Worm (Caenorhabditis elegans) whole organism, L3 larva: ENCODE data around the gene sru-45.

Experiments used
- R02D3.7 ChIP-seq: fragments of 150-350 bp; optimal IDR thresholded peaks from 2 replicates; lab custom pipeline; 2014; ENCODE audit warnings: missing biosample characterization, missing genetic modification characterization
- ZK546.5 ChIP-seq: sonication (generic microtip); optimal IDR thresholded peaks from 2 replicates; lab custom pipeline; 2017; ENCODE audit warnings: missing biosample characterization, missing genetic modification characterization
- ama-1 ChIP-seq: fragments of 150-350 bp; optimal IDR thresholded peaks from 2 replicates; lab custom pipeline; 2018
- ceh-16 ChIP-seq: sonication (generic microtip); optimal IDR thresholded peaks from 2 replicates; lab custom pipeline; 2017; ENCODE audit warnings: missing biosample characterization, missing genetic modification characterization
- ceh-28 ChIP-seq: fragments of 150-350 bp; optimal IDR thresholded peaks from 2 replicates; lab custom pipeline; 2014; ENCODE audit warnings: missing biosample characterization, missing genetic modification reagents, missing genetic modification characterization
- ceh-82 ChIP-seq: fragments of 150-350 bp; optimal IDR thresholded peaks from 2 replicates; lab custom pipeline; 2014; ENCODE audit warnings: missing biosample characterization, missing genetic modification characterization
- ceh-9 ChIP-seq: sonication (generic microtip); optimal IDR thresholded peaks from 2 replicates; lab custom pipeline; 2018; ENCODE audit warnings: missing biosample characterization, missing genetic modification characterization
- daf-12 ChIP-seq: fragments of 150-350 bp; optimal IDR thresholded peaks from 2 replicates; lab custom pipeline; 2014; ENCODE audit warnings: missing biosample characterization, missing genetic modification reagents, missing genetic modification characterization
- egl-27 ChIP-seq: sonication (generic microtip); optimal IDR thresholded peaks from 4 replicates; lab custom pipeline; 2017; ENCODE audit warnings: missing biosample characterization, missing genetic modification reagents, missing genetic modification characterization
- egl-5 ChIP-seq: fragments of 150-350 bp; optimal IDR thresholded peaks from 2 replicates; lab custom pipeline; 2017; ENCODE audit warnings: missing biosample characterization, missing genetic modification reagents, missing genetic modification characterization, inconsistent platforms
- elt-1 ChIP-seq: fragments of 150-350 bp; optimal IDR thresholded peaks from 2 replicates; lab custom pipeline; 2014; ENCODE audit warnings: missing biosample characterization, missing genetic modification characterization
- elt-2 ChIP-seq: sonication (generic microtip); optimal IDR thresholded peaks from 2 replicates; lab custom pipeline; 2016; ENCODE audit warnings: missing genetic modification reagents, mild to moderate bottlenecking, missing genetic modification characterization, missing compliant biosample characterization
- elt-3 ChIP-seq, 3 experiments: fragments of 150-350 bp in 1 of 3; sonication (generic microtip) in 2 of 3; optimal IDR thresholded peaks; 2 replicates in 2 of 3; 4 replicates in 1 of 3; lab custom pipeline; 2014 to 2017; ENCODE audit warnings: missing biosample characterization in 3 of 3, missing genetic modification characterization in 3 of 3
- eor-1 ChIP-seq, 2 experiments: fragments of 150-350 bp; optimal IDR thresholded peaks; 2 replicates each; lab custom pipeline; 2014 to 2018; ENCODE audit warnings: missing biosample characterization in 2 of 2, missing genetic modification characterization in 2 of 2
- fkh-10 ChIP-seq: sonication (generic microtip); optimal IDR thresholded peaks from 2 replicates; lab custom pipeline; 2017; ENCODE audit warnings: missing biosample characterization, missing genetic modification reagents, missing genetic modification characterization
- fkh-2 ChIP-seq: fragments of 150-350 bp; optimal IDR thresholded peaks from 2 replicates; lab custom pipeline; 2014; ENCODE audit warnings: missing biosample characterization, missing genetic modification reagents, missing genetic modification characterization
- fos-1 ChIP-seq: fragments of 150-350 bp; optimal IDR thresholded peaks from 2 replicates; lab custom pipeline; 2014; ENCODE audit warnings: missing biosample characterization, missing genetic modification characterization
- hmg-11 ChIP-seq: sonication (generic microtip); optimal IDR thresholded peaks from 2 replicates; lab custom pipeline; 2016; ENCODE audit warnings: missing genetic modification characterization, missing compliant biosample characterization
- jun-1 ChIP-seq: fragments of 150-350 bp; optimal IDR thresholded peaks from 2 replicates; lab custom pipeline; 2014; ENCODE audit warnings: missing biosample characterization, missing genetic modification reagents, missing genetic modification characterization
- lin-15B ChIP-seq: fragments of 150-350 bp; optimal IDR thresholded peaks from 2 replicates; lab custom pipeline; 2014; ENCODE audit warnings: missing biosample characterization, missing genetic modification characterization
- lin-39 ChIP-seq: fragments of 150-350 bp; optimal IDR thresholded peaks from 2 replicates; lab custom pipeline; 2018; ENCODE audit warnings: missing biosample characterization, missing genetic modification reagents, missing genetic modification characterization
- lsy-12 ChIP-seq: sonication (generic microtip); optimal IDR thresholded peaks from 2 replicates; lab custom pipeline; 2016; ENCODE audit warnings: mild to moderate bottlenecking, missing genetic modification characterization, missing compliant biosample characterization
- mdl-1 ChIP-seq: fragments of 150-350 bp; optimal IDR thresholded peaks from 2 replicates; lab custom pipeline; 2014; ENCODE audit warnings: missing biosample characterization, missing genetic modification characterization
- mml-1 ChIP-seq: fragments of 150-350 bp; sonication (generic microtip); optimal IDR thresholded peaks from 3 replicates; lab custom pipeline; 2014; ENCODE audit warnings: missing biosample characterization, missing genetic modification characterization
- nfya-1 ChIP-seq: sonication (generic microtip); optimal IDR thresholded peaks from 2 replicates; lab custom pipeline; 2017; ENCODE audit warnings: missing genetic modification characterization, mild to moderate bottlenecking, missing compliant biosample characterization, antibody characterized with exemption, moderate library complexity; ENCODE audit not compliant: insufficient read depth
- nhr-11 ChIP-seq: fragments of 150-350 bp; optimal IDR thresholded peaks from 2 replicates; lab custom pipeline; 2014; ENCODE audit warnings: missing biosample characterization, missing genetic modification characterization
- nhr-12 ChIP-seq: fragments of 150-350 bp; optimal IDR thresholded peaks from 2 replicates; lab custom pipeline; 2014; ENCODE audit warnings: missing biosample characterization, missing genetic modification characterization
- nhr-23 ChIP-seq: fragments of 150-350 bp; optimal IDR thresholded peaks from 2 replicates; lab custom pipeline; 2014; ENCODE audit warnings: missing biosample characterization, missing genetic modification reagents, missing genetic modification characterization
- nhr-237 ChIP-seq: fragments of 150-350 bp; optimal IDR thresholded peaks from 2 replicates; lab custom pipeline; 2014; ENCODE audit warnings: missing biosample characterization, missing genetic modification characterization
- nhr-25 ChIP-seq: sonication (generic microtip); optimal IDR thresholded peaks from 2 replicates; lab custom pipeline; 2017; ENCODE audit warnings: missing biosample characterization, missing genetic modification characterization
- nhr-43 ChIP-seq: sonication (generic microtip); optimal IDR thresholded peaks from 2 replicates; lab custom pipeline; 2016; ENCODE audit warnings: mild to moderate bottlenecking, missing genetic modification characterization, missing compliant biosample characterization; ENCODE audit not compliant: poor library complexity, severe bottlenecking
- nhr-67 ChIP-seq: fragments of 150-350 bp; optimal IDR thresholded peaks from 2 replicates; lab custom pipeline; 2014; ENCODE audit warnings: missing biosample characterization, missing genetic modification characterization
- nhr-76 ChIP-seq: fragments of 150-350 bp; sonication (generic microtip); optimal IDR thresholded peaks from 5 replicates; lab custom pipeline; 2014; ENCODE audit warnings: missing biosample characterization, missing genetic modification characterization
- nhr-77 ChIP-seq: fragments of 150-350 bp; optimal IDR thresholded peaks from 2 replicates; lab custom pipeline; 2014; ENCODE audit warnings: missing biosample characterization, missing genetic modification characterization
- pha-4 ChIP-seq: fragments of 150-350 bp; optimal IDR thresholded peaks from 2 replicates; lab custom pipeline; 2014; ENCODE audit warnings: missing biosample characterization, missing genetic modification reagents, missing genetic modification characterization
- pqm-1 ChIP-seq: fragments of 150-350 bp; optimal IDR thresholded peaks from 2 replicates; lab custom pipeline; 2017; ENCODE audit warnings: missing biosample characterization, missing genetic modification characterization, inconsistent platforms
- sea-2 ChIP-seq: fragments of 150-350 bp; sonication (generic microtip); optimal IDR thresholded peaks from 4 replicates; lab custom pipeline; 2014; ENCODE audit warnings: missing biosample characterization, missing genetic modification reagents, missing genetic modification characterization
- skn-1 ChIP-seq: fragments of 150-350 bp; optimal IDR thresholded peaks from 2 replicates; lab custom pipeline; 2014; ENCODE audit warnings: missing biosample characterization, missing genetic modification characterization
- snpc-4 ChIP-seq: fragments of 150-350 bp; optimal IDR thresholded peaks from 2 replicates; lab custom pipeline; 2014; ENCODE audit warnings: missing biosample characterization, missing genetic modification characterization
- tbx-2 ChIP-seq: sonication (generic microtip); optimal IDR thresholded peaks from 2 replicates; lab custom pipeline; 2016; ENCODE audit warnings: mild to moderate bottlenecking, missing genetic modification characterization, missing compliant biosample characterization
- unc-39 ChIP-seq: sonication (generic microtip); optimal IDR thresholded peaks from 4 replicates; lab custom pipeline; 2017; ENCODE audit warnings: missing biosample characterization, missing genetic modification characterization
- zag-1 ChIP-seq: fragments of 150-350 bp; optimal IDR thresholded peaks from 2 replicates; lab custom pipeline; 2014; ENCODE audit warnings: missing biosample characterization, missing genetic modification characterization
- ztf-4 ChIP-seq: fragments of 150-350 bp; optimal IDR thresholded peaks from 2 replicates; lab custom pipeline; 2014; ENCODE audit warnings: missing biosample characterization, missing genetic modification characterization

sru-45 gene

DNA sequence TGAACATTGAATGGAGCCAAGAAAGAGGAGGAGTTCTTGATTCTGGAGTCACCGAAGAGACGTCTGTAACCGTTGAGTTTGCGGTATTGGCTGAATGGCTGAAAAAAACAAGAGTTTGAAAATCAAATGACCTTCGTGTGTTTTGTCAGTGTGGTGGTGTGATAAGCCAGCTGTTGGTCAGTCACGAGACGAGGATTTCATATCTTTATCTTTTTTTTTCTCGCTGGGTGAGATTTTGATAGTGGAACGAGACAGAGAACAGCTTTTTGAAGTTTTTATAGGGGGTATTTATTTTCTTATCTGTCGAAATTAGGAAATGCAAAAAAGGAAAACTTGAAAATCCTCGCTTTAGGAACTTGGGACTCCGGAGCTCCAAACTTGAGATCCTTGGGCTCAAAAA is 28.8 kb downstream of the sru-45 start:
- TF ChIP-seq lin-39 (tag; lab: Kevin White, UChicago), result no peak
- TF ChIP-seq R02D3.7 (tag; lab: Kevin White, UChicago), result no peak
- TF ChIP-seq lin-15B, result no peak
- no peak for TF ChIP-seq jun-1 (tag; lab: Kevin White, UChicago)
- no peak for TF ChIP-seq ceh-16
- TF ChIP-seq tbx-2 (tag; lab: Kevin White, UChicago), result no peak
- no peak for TF ChIP-seq skn-1 (tag; lab: Kevin White, UChicago)
- no peak for TF ChIP-seq ceh-9
- TF ChIP-seq nhr-23, result no peak
- TF ChIP-seq fos-1 (tag; lab: Kevin White, UChicago), result no peak
- no peak for TF ChIP-seq nhr-67 (tag; lab: Kevin White, UChicago)
- TF ChIP-seq eor-1 (tag; optimal IDR thresholded peaks at IDR 0.05; lab: Kevin White, UChicago), result no peak
- TF ChIP-seq daf-12 (tag; lab: Kevin White, UChicago), result no peak
- TF ChIP-seq ama-1 (lab: Kevin White, UChicago), result peak; percentile 42
- no peak for TF ChIP-seq sea-2 (GFP tag; lab: Kevin White, UChicago)
- TF ChIP-seq fkh-2 (tag; lab: Kevin White, UChicago), result no peak
- TF ChIP-seq fkh-10 (GFP tag; lab: Kevin White, UChicago), result no peak
- TF ChIP-seq egl-5, result no peak
- no peak for TF ChIP-seq nhr-11 (tag; lab: Kevin White, UChicago)
- TF ChIP-seq elt-1 (tag; lab: Kevin White, UChicago), result no peak
- TF ChIP-seq elt-3 (tag; optimal IDR thresholded peaks at IDR 0.05; lab: Kevin White, UChicago), result no peak
- TF ChIP-seq pqm-1 (tag; lab: Kevin White, UChicago), result no peak
- TF ChIP-seq hmg-11 (tag; lab: Kevin White, UChicago), result no peak
- TF ChIP-seq nhr-43 (tag; lab: Kevin White, UChicago), result peak; percentile 53
- peak; percentile 5 for TF ChIP-seq nfya-1 (tag; lab: Kevin White, UChicago)
- no peak for TF ChIP-seq snpc-4 (tag; lab: Kevin White, UChicago)
- TF ChIP-seq ztf-4 (tag; lab: Kevin White, UChicago), result no peak
- peak; percentile 7 for TF ChIP-seq ceh-28 (tag; lab: Kevin White, UChicago)

DNA sequence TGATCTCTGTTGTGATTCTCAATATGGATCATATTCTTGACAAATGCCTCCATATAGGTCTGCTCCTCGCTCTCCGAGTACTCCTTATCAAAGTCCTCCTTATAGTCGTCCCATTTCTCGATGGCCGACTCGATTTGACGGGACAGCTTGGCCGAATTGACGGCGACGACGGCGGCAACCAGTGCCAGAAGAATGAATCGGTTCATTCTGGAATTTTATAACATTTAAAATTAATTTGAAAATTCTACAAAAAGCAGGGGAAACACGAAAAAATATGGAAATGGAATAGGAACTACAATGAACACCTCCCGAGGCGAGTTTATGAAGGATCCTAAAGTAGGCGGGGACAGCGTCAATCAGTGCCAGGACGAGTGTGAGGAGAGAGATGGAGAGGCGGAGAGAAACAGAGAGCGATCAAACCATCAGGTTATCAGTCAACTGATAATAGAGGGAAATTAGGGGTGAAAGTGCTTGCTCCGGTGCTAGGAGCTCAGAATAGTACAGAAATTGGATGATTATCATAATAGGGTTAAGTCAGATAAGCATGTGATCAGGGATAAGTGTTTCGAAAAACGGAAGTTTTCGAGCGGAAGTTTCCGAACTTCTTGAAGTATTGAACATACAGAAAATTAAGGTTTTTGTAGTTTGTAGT is 29.5 kb downstream of the sru-45 start, which contains the start of gene cpl-1:
cpl-1 (minus strand) TSS at position 207 of the 652 bp plus-strand sequence.
- TF ChIP-seq ZK546.5 (tag; lab: Kevin White, UChicago) (no peak), mdl-1 (tag; lab: Kevin White, UChicago) (no peak), jun-1 (tag; lab: Kevin White, UChicago) (peak; percentile 69), tbx-2 (tag; lab: Kevin White, UChicago) (no peak), nhr-11 (tag; lab: Kevin White, UChicago) (no peak), nhr-77 (no peak), nhr-43 (tag; lab: Kevin White, UChicago) (no peak), unc-39 (tag; lab: Kevin White, UChicago) (no peak), ceh-82 (tag; lab: Kevin White, UChicago) (no peak), nhr-12 (no peak), skn-1 (tag; lab: Kevin White, UChicago) (no peak), ceh-16 (no peak), fkh-10 (GFP tag; lab: Kevin White, UChicago) (no peak), nhr-25 (tag; lab: Kevin White, UChicago) (no peak), nhr-237 (no peak), nhr-23 (no peak), eor-1 (tag; optimal IDR thresholded peaks at IDR 0.05; lab: Kevin White, UChicago) (no peak), R02D3.7 (tag; lab: Kevin White, UChicago) (no peak), ceh-28 (tag; lab: Kevin White, UChicago) (no peak), zag-1 (tag; lab: Kevin White, UChicago) (no peak), egl-27 (no peak), nhr-76 (tag; lab: Kevin White, UChicago) (no peak), lsy-12 (tag; lab: Kevin White, UChicago) (no peak), pqm-1 (tag; lab: Kevin White, UChicago) (peak; percentile 77), nfya-1 (tag; lab: Kevin White, UChicago) (peak; percentile 16), nhr-67 (tag; lab: Kevin White, UChicago) (no peak), lin-15B (no peak), ama-1 (lab: Kevin White, UChicago) (peak; percentile 82), fos-1 (tag; lab: Kevin White, UChicago) (no peak), pha-4 (tag; lab: Kevin White, UChicago) (no peak), ceh-9 (no peak), lin-39 (tag; lab: Kevin White, UChicago) (no peak), elt-2 (tag; lab: Kevin White, UChicago) (peak; percentile 95), egl-5 (no peak), daf-12 (tag; lab: Kevin White, UChicago) (no peak), elt-1 (tag; lab: Kevin White, UChicago) (no peak), mml-1 (no peak)
